Worm (Caenorhabditis elegans): ENCODE results near the gene str-113.

- TF ChIP-seq R02D3.7 (tag; optimal IDR thresholded peaks at IDR 0.05) (no peak), unc-39 (tag; optimal IDR thresholded peaks at IDR 0.05) (no peak), ztf-4 (tag; optimal IDR thresholded peaks at IDR 0.05) (no peak), unc-55 (GFP tag; optimal IDR thresholded peaks at IDR 0.05) (no peak), nhr-11 (tag; optimal IDR thresholded peaks at IDR 0.05) (no peak), aly-2 (tag; optimal IDR thresholded peaks at IDR 0.05) (no peak), nhr-12 (tag; optimal IDR thresholded peaks at IDR 0.05) (no peak), unc-62 (GFP tag; optimal IDR thresholded peaks at IDR 0.05) (no peak), lin-13 (GFP tag; optimal IDR thresholded peaks at IDR 0.05) (no peak), ZK546.5 (tag; optimal IDR thresholded peaks at IDR 0.05) (no peak)
Observed at ce11 chrV:3639873-3640272, 26.9 kb downstream of the str-113 start.
